Fruit fly (Drosophila melanogaster): ENCODE measurements around the gene Cpsf6.

The Cpsf6 gene

DNA sequence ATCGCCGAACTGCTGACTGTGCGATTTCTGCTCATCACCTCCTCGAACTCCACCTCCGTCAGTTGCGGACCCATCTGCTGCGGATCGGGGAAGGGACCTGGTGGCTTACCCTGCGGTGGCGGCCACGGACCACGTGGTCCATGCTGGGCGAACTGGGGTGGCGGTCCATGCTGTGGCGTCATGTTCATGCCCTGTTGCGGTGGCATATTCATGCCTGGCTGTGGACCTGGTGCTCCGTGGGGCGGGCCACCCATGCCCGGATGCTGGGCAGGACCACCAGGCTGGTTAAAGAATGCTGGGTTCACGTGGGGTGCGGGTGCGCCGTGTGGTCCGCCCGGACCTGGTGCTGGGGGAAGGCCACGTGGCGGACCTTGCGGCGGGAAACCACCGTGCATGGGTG, 3.0 kb downstream of the Cpsf6 start:
- no peak for TF ChIP-seq CG17829 (tag; optimal IDR thresholded peaks at IDR 0.05)
- TF ChIP-seq Hr39 (optimal IDR thresholded peaks at IDR 0.05) = peak; percentile 19
- TF ChIP-seq ase (GFP tag; IDR thresholded peaks at IDR 0.05) = no peak
- no peak for TF ChIP-seq CG10274 (GFP tag; optimal IDR thresholded peaks at IDR 0.05)
- TF ChIP-seq peb (GFP tag; IDR thresholded peaks at IDR 0.05) = 0 out of 2 replicates have a peak, but pooled peaks have one; percentile 12
- no peak for TF ChIP-seq dan (GFP tag; IDR thresholded peaks at IDR 0.05)
- TF ChIP-seq CG9932 (GFP tag; IDR thresholded peaks at IDR 0.05) = peak; percentile 10; the same call in 1 of the 2 replicates
- 0 out of 3 replicates have a peak, but pooled peaks have one; percentile 21 for TF ChIP-seq ci (GFP tag; IDR thresholded peaks at IDR 0.05)
- no peak for TF ChIP-seq CG16813 (GFP tag; IDR thresholded peaks at IDR 0.05; ENCODE audit: partially characterized antibody)
- TF ChIP-seq CG11504 (tag; optimal IDR thresholded peaks at IDR 0.05) = no peak
- TF ChIP-seq CG14710 (tag; optimal IDR thresholded peaks at IDR 0.05) = no peak
- TF ChIP-seq bab2 (GFP tag; optimal IDR thresholded peaks at IDR 0.05) = no peak
- peak; percentile 16; the same call in 1 of the 2 replicates for TF ChIP-seq NFAT (GFP tag; IDR thresholded peaks at IDR 0.05)
- TF ChIP-seq CG11247 (GFP tag; IDR thresholded peaks at IDR 0.05) = 0 out of 2 replicates have a peak, but pooled peaks have one; percentile 24
- peak; percentile 91 for TF ChIP-seq Ets65A (GFP tag)
- TF ChIP-seq grn (GFP tag; optimal IDR thresholded peaks at IDR 0.05) = no peak
- no peak for TF ChIP-seq NC2β (GFP tag; optimal IDR thresholded peaks at IDR 0.05)
- 0 out of 3 replicates have a peak, but pooled peaks have one; percentile 46 for TF ChIP-seq CG11456 (GFP tag; IDR thresholded peaks at IDR 0.05)
- no peak for TF ChIP-seq CG11093 (GFP tag; IDR thresholded peaks at IDR 0.05)
- TF ChIP-seq trh (GFP tag; optimal IDR thresholded peaks at IDR 0.05) = no peak
- TF ChIP-seq stwl (tag; optimal IDR thresholded peaks at IDR 0.05) = no peak
- TF ChIP-seq CG12236 (GFP tag; optimal IDR thresholded peaks at IDR 0.05) = no peak
- no peak for TF ChIP-seq prd (optimal IDR thresholded peaks at IDR 0.05)
- no peak for TF ChIP-seq prd (GFP tag; IDR thresholded peaks at IDR 0.05)
- no peak for TF ChIP-seq Max (GFP tag; optimal IDR thresholded peaks at IDR 0.05)
- no peak for TF ChIP-seq mld (GFP tag; IDR thresholded peaks at IDR 0.05; ENCODE audit: partially characterized antibody)
- TF ChIP-seq Nf-YB (GFP tag; optimal IDR thresholded peaks at IDR 0.05) = no peak
- no peak for TF ChIP-seq Lpt (GFP tag; optimal IDR thresholded peaks at IDR 0.05)
- TF ChIP-seq CG15073 (GFP tag; optimal IDR thresholded peaks at IDR 0.05) = no peak

DNA sequence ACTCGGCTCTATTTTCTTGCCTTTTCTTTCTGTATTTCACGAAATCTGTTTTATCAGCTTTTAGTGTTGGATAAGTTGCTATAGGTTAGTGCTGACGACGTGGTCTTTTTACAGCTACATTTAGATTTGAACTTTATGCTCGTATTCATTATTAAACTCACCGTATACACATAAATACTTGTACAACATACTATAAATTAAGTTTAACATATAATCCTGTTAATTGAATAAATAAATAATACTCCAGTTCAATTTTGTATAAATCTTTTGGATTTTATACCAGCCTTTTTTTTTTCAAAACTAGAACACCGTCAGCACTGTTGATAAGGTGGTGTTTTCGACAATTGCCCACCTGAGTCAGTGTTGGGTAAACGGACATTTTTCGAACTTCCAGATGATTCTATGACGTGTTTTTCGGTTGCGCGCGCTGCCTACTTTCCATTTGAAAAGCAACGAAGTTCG, 6.4 kb downstream of the Cpsf6 start, which contains the start of gene BI-1:
TSS of gene BI-1 (minus strand) at position 51 of the 462 bp plus-strand sequence.
- TF ChIP-seq trh (GFP tag; optimal IDR thresholded peaks at IDR 0.05) (peak; percentile 39), kah (GFP tag; optimal IDR thresholded peaks at IDR 0.05) (peak; percentile 70), Sin3A (optimal IDR thresholded peaks at IDR 0.05) (peak; percentile 42), sob (GFP tag; IDR thresholded peaks at IDR 0.05) (peak; percentile 83), MESR4 (GFP tag; optimal IDR thresholded peaks at IDR 0.05) (no peak), CG30403 (GFP tag; optimal IDR thresholded peaks at IDR 0.05) (peak; percentile 88), CG17802 (tag; optimal IDR thresholded peaks at IDR 0.05) (no peak), Doc3 (GFP tag; IDR thresholded peaks at IDR 0.05; ENCODE audit: partially characterized antibody) (no peak), fd64A (GFP tag; optimal IDR thresholded peaks at IDR 0.05) (no peak), zen (tag; optimal IDR thresholded peaks at IDR 0.05) (peak; percentile 56), cad (GFP tag; optimal IDR thresholded peaks at IDR 0.05) (no peak), CG10979 (tag; optimal IDR thresholded peaks at IDR 0.05) (peak; percentile 61), slbo (GFP tag; IDR thresholded peaks at IDR 0.05) (peak; percentile 54), bowl (GFP tag; IDR thresholded peaks at IDR 0.05) (no peak), tio (GFP tag; optimal IDR thresholded peaks at IDR 0.05) (no peak), Sry-β (GFP tag; optimal IDR thresholded peaks at IDR 0.05) (peak; percentile 99), Mes4 (GFP tag; optimal IDR thresholded peaks at IDR 0.05) (no peak), PHDP (tag; optimal IDR thresholded peaks at IDR 0.05) (peak; percentile 57), Dad (GFP tag; optimal IDR thresholded peaks at IDR 0.05) (peak; percentile 55), Usf (GFP tag; optimal IDR thresholded peaks at IDR 0.05) (no peak), peb (GFP tag; IDR thresholded peaks at IDR 0.05) (no peak), CG15696 (tag; optimal IDR thresholded peaks at IDR 0.05) (peak; percentile 61), Hr51 (GFP tag; optimal IDR thresholded peaks at IDR 0.05) (peak in 1 of 2 experiments; percentile 5), Spps (tag; optimal IDR thresholded peaks at IDR 0.05) (no peak), bigmax (GFP tag; optimal IDR thresholded peaks at IDR 0.05) (no peak), CG16863 (GFP tag; optimal IDR thresholded peaks at IDR 0.05) (no peak)

All from whole organism, embryonic.